Worm (Caenorhabditis elegans): Measurements from ENCODE around the gene W03F8.6.

Gene W03F8.6

DNA sequence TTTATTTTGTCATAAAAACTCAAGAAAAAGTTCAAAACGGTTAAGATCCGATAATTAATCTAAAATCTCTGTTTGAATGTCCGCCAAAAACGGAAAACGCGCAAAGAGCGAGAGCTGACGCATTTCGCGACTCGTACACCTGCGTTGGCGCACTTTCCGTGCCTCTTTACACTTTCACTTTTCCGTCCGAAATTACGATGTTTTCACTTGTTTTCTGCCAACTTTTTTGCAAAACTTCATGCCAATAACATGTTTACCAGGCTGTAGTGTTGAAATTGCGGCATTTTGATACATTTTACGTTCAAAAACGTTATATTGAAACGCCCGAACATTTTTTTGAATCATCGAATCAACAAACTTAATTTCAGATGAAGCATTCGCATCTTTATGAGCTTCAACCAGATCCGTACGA, 2.6 kb downstream of the W03F8.6 start, which contains the start of gene W03F8.4 (continued):
- TF ChIP-seq elt-3 (tag; optimal IDR thresholded peaks at IDR 0.05) (peak in 4 of 6 experiments; percentile 32 to 95 (median 88)), nhr-11 (tag; optimal IDR thresholded peaks at IDR 0.05) (peak; percentile 89), dsc-1 (tag; optimal IDR thresholded peaks at IDR 0.05) (peak; percentile 97), nhr-84 (tag; optimal IDR thresholded peaks at IDR 0.05) (peak; percentile 10), nhr-76 (tag; optimal IDR thresholded peaks at IDR 0.05) (no peak), sptf-1 (tag; optimal IDR thresholded peaks at IDR 0.05) (no peak), irx-1 (tag; optimal IDR thresholded peaks at IDR 0.05) (peak; percentile 93), tlp-1 (tag; optimal IDR thresholded peaks at IDR 0.05) (no peak), ama-1 (optimal IDR thresholded peaks at IDR 0.05) (no peak), mef-2 (tag; optimal IDR thresholded peaks at IDR 0.05) (peak; percentile 67), lir-3 (tag; optimal IDR thresholded peaks at IDR 0.05; ENCODE audit: poor library complexity) (peak; percentile 84), sup-37 (GFP tag; optimal IDR thresholded peaks at IDR 0.05) (peak; percentile 92), lin-39 (tag; optimal IDR thresholded peaks at IDR 0.05) (peak; percentile 96), ces-1 (GFP tag; optimal IDR thresholded peaks at IDR 0.05) (no peak), vab-15 (tag; optimal IDR thresholded peaks at IDR 0.05) (peak; percentile 43), hpl-2 (GFP tag; optimal IDR thresholded peaks at IDR 0.05) (peak; percentile 54), efl-1 (optimal IDR thresholded peaks at IDR 0.05) (peak; percentile 96 to 100), efl-1 (GFP tag; optimal IDR thresholded peaks at IDR 0.05 in 1 of 2) (peak; percentile 99 to 100), pax-3 (tag; optimal IDR thresholded peaks at IDR 0.05) (peak; percentile 84), jun-1 (tag; optimal IDR thresholded peaks at IDR 0.05) (peak; percentile 92), swsn-7 (tag; optimal IDR thresholded peaks at IDR 0.05) (peak; percentile 96), egl-27 (tag; optimal IDR thresholded peaks at IDR 0.05) (peak in 1 of 2 experiments; percentile 43), ceh-63 (GFP tag; optimal IDR thresholded peaks at IDR 0.05) (no peak), ceh-8 (GFP tag; optimal IDR thresholded peaks at IDR 0.05) (peak; percentile 95), alr-1 (tag; optimal IDR thresholded peaks at IDR 0.05; ENCODE audit: borderline replicate concordance) (no peak), lin-13 (GFP tag; optimal IDR thresholded peaks at IDR 0.05) (peak; percentile 90), lsy-2 (tag; optimal IDR thresholded peaks at IDR 0.05) (peak; percentile 95 to 96), ceh-82 (tag; optimal IDR thresholded peaks at IDR 0.05) (peak; percentile 92 to 96 (median 95)), dpl-1 (GFP tag; optimal IDR thresholded peaks at IDR 0.05) (peak; percentile 99), aha-1 (tag; optimal IDR thresholded peaks at IDR 0.05) (peak; percentile 68), unc-62 (GFP tag; optimal IDR thresholded peaks at IDR 0.05) (peak; percentile 58), egl-13 (tag; optimal IDR thresholded peaks at IDR 0.05) (peak; percentile 93), lin-35 (GFP tag; optimal IDR thresholded peaks at IDR 0.05) (peak; percentile 99), C34B4.2 (tag; optimal IDR thresholded peaks at IDR 0.05) (peak; percentile 31), unc-98 (GFP tag; IDR thresholded peaks at IDR 0.05) (peak; percentile 17; the same call in 1 of the 2 replicates), aly-2 (tag; optimal IDR thresholded peaks at IDR 0.05) (peak; percentile 85), lin-15B (tag; optimal IDR thresholded peaks at IDR 0.05) (peak; percentile 89), mep-1 (tag; optimal IDR thresholded peaks at IDR 0.05) (peak; percentile 98)

- no peak for TF ChIP-seq nhr-20 (tag; optimal IDR thresholded peaks at IDR 0.05)
- no peak for TF ChIP-seq unc-62 (GFP tag; optimal IDR thresholded peaks at IDR 0.05)
- no peak for TF ChIP-seq elt-3 (tag; optimal IDR thresholded peaks at IDR 0.05)
- no peak for TF ChIP-seq ztf-11 (tag; optimal IDR thresholded peaks at IDR 0.05)
- TF ChIP-seq ceh-82 (tag; optimal IDR thresholded peaks at IDR 0.05) = no peak
- TF ChIP-seq unc-130 (tag; optimal IDR thresholded peaks at IDR 0.05) = no peak
- no peak for TF ChIP-seq egl-27 (tag; optimal IDR thresholded peaks at IDR 0.05)
- TF ChIP-seq lin-35 (GFP tag; optimal IDR thresholded peaks at IDR 0.05) = no peak
- TF ChIP-seq unc-98 (GFP tag; IDR thresholded peaks at IDR 0.05) = no peak
- no peak for TF ChIP-seq hlh-17 (GFP tag; optimal IDR thresholded peaks at IDR 0.05; ENCODE audit: borderline replicate concordance)
- no peak for TF ChIP-seq nhr-76 (tag; optimal IDR thresholded peaks at IDR 0.05)
- no peak for TF ChIP-seq blmp-1 (tag; optimal IDR thresholded peaks at IDR 0.05)
These were observed 13.3 kb downstream of the W03F8.6 start, which contains the start of gene lam-1 for ce11 chrIV:5173032-5173431. lam-1 (plus strand) TSS chrIV:5173332.
